Worm (Caenorhabditis elegans) whole organism, midembryonic: ENCODE results near the gene rpl-33.

Source experiments
- flt-1 ChIP-seq: fragments of 200-800 bp; sonication (Bioruptor generic); IDR thresholded peaks from 2 replicates; pipeline ENCODE4 v1.3.6; 2022; ENCODE audit warnings: missing genetic modification characterization, missing compliant biosample characterization
- ref-1 ChIP-seq: fragments of 200-800 bp; sonication (Bioruptor generic); conservative IDR thresholded peaks from 2 replicates; pipeline ENCODE4 v1.3.6; 2022; ENCODE audit warnings: missing genetic modification reagents, missing genetic modification characterization, missing compliant biosample characterization
- ztf-23 ChIP-seq: fragments of 200-800 bp; sonication (Bioruptor generic); IDR thresholded peaks from 2 replicates; pipeline ENCODE4 v1.3.6; 2022; ENCODE audit warnings: missing genetic modification reagents, missing genetic modification characterization, missing compliant biosample characterization
- ztf-29 ChIP-seq: fragments of 200-800 bp; sonication (Bioruptor generic); IDR thresholded peaks from 2 replicates; pipeline ENCODE4 v1.3.6; 2022; ENCODE audit warnings: missing genetic modification reagents, missing genetic modification characterization, missing compliant biosample characterization

ce11 chrII:7095970-7096369, 9.4 kb upstream of the rpl-33 start:
- no peak for TF ChIP-seq ref-1
- TF ChIP-seq flt-1 (GFP tag; lab: Robert Waterston, UW): no peak
- no peak for TF ChIP-seq ztf-29 (GFP tag; lab: Robert Waterston, UW)
- TF ChIP-seq ztf-23 (GFP tag; lab: Robert Waterston, UW): no peak
